Worm (Caenorhabditis elegans) whole organism, mixed stage, embryonic: Measurements from ENCODE around the gene R08C7.12.

Experiments
- M03D4.4 ChIP-seq: sonication (generic microtip); optimal IDR thresholded peaks from 2 replicates; lab custom pipeline; 2017; ENCODE audit warnings: mild to moderate bottlenecking, missing genetic modification characterization, missing compliant biosample characterization
- bed-3 ChIP-seq: fragments of 200-800 bp; sonication (Bioruptor generic); optimal IDR thresholded peaks from 3 replicates; lab custom pipeline; 2018; ENCODE audit warnings: mild to moderate bottlenecking, missing genetic modification characterization, moderate library complexity, missing compliant biosample characterization
- ceh-39 ChIP-seq: fragments of 150-350 bp; optimal IDR thresholded peaks from 2 replicates; lab custom pipeline; 2014; ENCODE audit warnings: missing biosample characterization, missing genetic modification characterization
- ceh-43 ChIP-seq: fragments of 200-800 bp; sonication (Bioruptor generic); optimal IDR thresholded peaks from 2 replicates; lab custom pipeline; 2018; ENCODE audit warnings: mild to moderate bottlenecking, missing genetic modification characterization, moderate library complexity, missing compliant biosample characterization
- ceh-83 ChIP-seq: fragments of 200-800 bp; sonication (Bioruptor generic); optimal IDR thresholded peaks from 2 replicates; lab custom pipeline; 2018; ENCODE audit warnings: mild to moderate bottlenecking, missing genetic modification characterization, missing compliant biosample characterization
- cnd-1 ChIP-seq: fragments of 200-800 bp; sonication (Bioruptor generic); optimal IDR thresholded peaks from 2 replicates; lab custom pipeline; 2018; ENCODE audit warnings: mild to moderate bottlenecking, missing genetic modification characterization, missing compliant biosample characterization
- drap-1 ChIP-seq: fragments of 200-800 bp; sonication (Bioruptor generic); optimal IDR thresholded peaks from 3 replicates; lab custom pipeline; 2018; ENCODE audit warnings: mild to moderate bottlenecking, missing genetic modification characterization, missing compliant biosample characterization
- elt-3 ChIP-seq: fragments of 150-350 bp; optimal IDR thresholded peaks from 2 replicates; lab custom pipeline; 2014; ENCODE audit warnings: missing biosample characterization, missing genetic modification characterization
- ham-2 ChIP-seq: fragments of 200-800 bp; sonication (Bioruptor generic); optimal IDR thresholded peaks from 2 replicates; lab custom pipeline; 2018; ENCODE audit warnings: mild to moderate bottlenecking, missing genetic modification characterization, missing compliant biosample characterization
- hlh-1 ChIP-seq: fragments of 150-350 bp; optimal IDR thresholded peaks from 2 replicates; lab custom pipeline; 2014; ENCODE audit warnings: missing biosample characterization, missing genetic modification reagents, missing genetic modification characterization
- lin-13 ChIP-seq: fragments of 150-350 bp; optimal IDR thresholded peaks from 2 replicates; lab custom pipeline; 2014; ENCODE audit warnings: missing biosample characterization, missing genetic modification characterization
- lsy-2 ChIP-seq: fragments of 150-350 bp; optimal IDR thresholded peaks from 2 replicates; lab custom pipeline; 2014; ENCODE audit warnings: missing biosample characterization, missing genetic modification characterization
- mep-1 ChIP-seq: fragments of 150-350 bp; optimal IDR thresholded peaks from 2 replicates; lab custom pipeline; 2017; ENCODE audit warnings: missing biosample characterization, missing genetic modification reagents, missing genetic modification characterization, inconsistent platforms
- mls-2 ChIP-seq: sonication (generic microtip); optimal IDR thresholded peaks from 2 replicates; lab custom pipeline; 2016; ENCODE audit warnings: mild to moderate bottlenecking, missing genetic modification characterization, moderate library complexity, missing compliant biosample characterization
- nhr-2 ChIP-seq: fragments of 150-350 bp; optimal IDR thresholded peaks from 2 replicates; lab custom pipeline; 2014; ENCODE audit warnings: missing biosample characterization, missing genetic modification characterization
- nhr-237 ChIP-seq: fragments of 150-350 bp; optimal IDR thresholded peaks from 2 replicates; lab custom pipeline; 2014; ENCODE audit warnings: missing biosample characterization, missing genetic modification characterization
- nhr-28 ChIP-seq: fragments of 150-350 bp; optimal IDR thresholded peaks from 2 replicates; lab custom pipeline; 2014; ENCODE audit warnings: missing biosample characterization, missing genetic modification characterization
- nhr-76 ChIP-seq: sonication (generic microtip); optimal IDR thresholded peaks from 2 replicates; lab custom pipeline; 2017; ENCODE audit warnings: missing biosample characterization, missing genetic modification characterization
- pha-4 ChIP-seq: fragments of 150-350 bp; optimal IDR thresholded peaks from 2 replicates; lab custom pipeline; 2018; ENCODE audit warnings: missing biosample characterization, missing genetic modification reagents, missing genetic modification characterization
- sem-2 ChIP-seq: fragments of 200-800 bp; sonication (Bioruptor generic); optimal IDR thresholded peaks from 2 replicates; lab custom pipeline; 2018; ENCODE audit warnings: mild to moderate bottlenecking, missing genetic modification characterization, missing compliant biosample characterization
- snpc-4 ChIP-seq: fragments of 150-350 bp; optimal IDR thresholded peaks from 2 replicates; lab custom pipeline; 2014; ENCODE audit warnings: missing biosample characterization, missing genetic modification characterization
- sptf-1 ChIP-seq: sonication (generic microtip); optimal IDR thresholded peaks from 2 replicates; lab custom pipeline; 2017; ENCODE audit warnings: mild to moderate bottlenecking, missing genetic modification characterization, moderate library complexity, missing compliant biosample characterization
- tbx-8 ChIP-seq: fragments of 200-800 bp; sonication (Bioruptor generic); optimal IDR thresholded peaks from 2 replicates; lab custom pipeline; 2018; ENCODE audit warnings: mild to moderate bottlenecking, missing genetic modification characterization, moderate library complexity, missing compliant biosample characterization
- unc-120 ChIP-seq: sonication (generic microtip); optimal IDR thresholded peaks from 2 replicates; lab custom pipeline; 2017; ENCODE audit warnings: missing genetic modification characterization, missing compliant biosample characterization; ENCODE audit not compliant: poor library complexity, severe bottlenecking
- unc-39 ChIP-seq: fragments of 150-350 bp; optimal IDR thresholded peaks from 2 replicates; lab custom pipeline; 2014; ENCODE audit warnings: missing biosample characterization, missing genetic modification characterization
- unc-62 ChIP-seq: fragments of 150-350 bp; optimal IDR thresholded peaks from 2 replicates; lab custom pipeline; 2014; ENCODE audit warnings: missing biosample characterization, missing genetic modification reagents, missing genetic modification characterization

Gene R08C7.12

DNA sequence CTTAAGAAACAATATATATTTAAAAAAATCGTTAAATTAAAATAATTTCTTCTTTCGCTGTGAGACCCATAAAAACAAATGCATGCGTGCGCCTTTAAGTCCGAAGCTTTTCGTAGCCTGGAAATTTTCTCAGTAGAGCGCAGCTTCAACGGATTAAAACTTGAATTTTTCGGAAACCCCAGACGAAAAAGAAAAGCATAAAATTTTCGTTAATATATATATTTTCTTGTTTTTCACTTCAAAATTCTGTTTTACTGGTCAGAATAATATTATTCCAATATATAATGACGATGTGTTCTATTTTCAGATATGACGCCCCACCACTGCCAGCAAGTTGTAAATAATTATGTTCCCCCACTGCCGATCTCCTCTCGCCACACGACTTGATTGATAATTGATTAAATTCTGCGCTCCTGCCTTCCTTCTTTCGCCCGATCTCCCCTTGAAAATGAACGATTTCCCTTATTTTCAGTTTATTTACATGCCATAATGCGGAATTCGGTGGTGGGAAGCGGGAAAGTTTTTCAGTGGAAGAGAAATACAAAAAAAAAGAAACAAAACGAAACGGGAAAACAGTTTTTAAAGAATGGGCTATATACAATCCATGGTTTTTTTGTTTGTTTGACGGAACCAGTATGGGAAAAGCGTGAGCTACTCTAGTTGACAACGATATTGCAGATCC, 18.6 kb downstream of the R08C7.12 start:
- TF ChIP-seq ceh-83 (GFP tag; lab: Kevin White, UChicago) = peak; percentile 6
- no peak for TF ChIP-seq ceh-43

DNA sequence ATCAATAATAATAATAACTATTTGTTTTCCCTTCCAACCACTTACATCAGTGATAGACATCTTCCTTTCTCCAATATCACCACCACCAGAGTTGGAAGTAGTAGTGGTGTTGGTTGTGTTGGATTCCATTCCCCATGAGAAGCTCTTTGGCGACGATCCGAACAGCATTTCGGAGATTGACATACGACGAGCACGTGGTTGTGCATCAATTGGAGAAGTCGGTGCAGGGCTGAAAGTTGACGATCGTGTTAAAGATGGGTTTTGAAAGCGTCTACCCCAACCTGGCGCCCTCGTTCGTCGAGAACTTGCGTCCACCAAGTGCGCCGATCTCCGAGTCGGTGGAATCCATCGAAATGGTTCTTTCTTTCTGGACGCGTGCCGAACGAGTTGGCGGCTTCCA, 19.5 kb downstream of the R08C7.12 start:
- TF ChIP-seq cnd-1 (tag; lab: Kevin White, UChicago) (no peak), lsy-2 (tag; lab: Kevin White, UChicago) (no peak), ceh-39 (no peak), unc-62 (GFP tag; lab: Kevin White, UChicago) (no peak), ham-2 (GFP tag; lab: Kevin White, UChicago) (no peak), mls-2 (no peak), sem-2 (GFP tag; lab: Kevin White, UChicago) (no peak), lin-13 (tag; lab: Kevin White, UChicago) (no peak), nhr-28 (tag; lab: Kevin White, UChicago) (no peak), elt-3 (tag; lab: Kevin White, UChicago) (no peak)

DNA sequence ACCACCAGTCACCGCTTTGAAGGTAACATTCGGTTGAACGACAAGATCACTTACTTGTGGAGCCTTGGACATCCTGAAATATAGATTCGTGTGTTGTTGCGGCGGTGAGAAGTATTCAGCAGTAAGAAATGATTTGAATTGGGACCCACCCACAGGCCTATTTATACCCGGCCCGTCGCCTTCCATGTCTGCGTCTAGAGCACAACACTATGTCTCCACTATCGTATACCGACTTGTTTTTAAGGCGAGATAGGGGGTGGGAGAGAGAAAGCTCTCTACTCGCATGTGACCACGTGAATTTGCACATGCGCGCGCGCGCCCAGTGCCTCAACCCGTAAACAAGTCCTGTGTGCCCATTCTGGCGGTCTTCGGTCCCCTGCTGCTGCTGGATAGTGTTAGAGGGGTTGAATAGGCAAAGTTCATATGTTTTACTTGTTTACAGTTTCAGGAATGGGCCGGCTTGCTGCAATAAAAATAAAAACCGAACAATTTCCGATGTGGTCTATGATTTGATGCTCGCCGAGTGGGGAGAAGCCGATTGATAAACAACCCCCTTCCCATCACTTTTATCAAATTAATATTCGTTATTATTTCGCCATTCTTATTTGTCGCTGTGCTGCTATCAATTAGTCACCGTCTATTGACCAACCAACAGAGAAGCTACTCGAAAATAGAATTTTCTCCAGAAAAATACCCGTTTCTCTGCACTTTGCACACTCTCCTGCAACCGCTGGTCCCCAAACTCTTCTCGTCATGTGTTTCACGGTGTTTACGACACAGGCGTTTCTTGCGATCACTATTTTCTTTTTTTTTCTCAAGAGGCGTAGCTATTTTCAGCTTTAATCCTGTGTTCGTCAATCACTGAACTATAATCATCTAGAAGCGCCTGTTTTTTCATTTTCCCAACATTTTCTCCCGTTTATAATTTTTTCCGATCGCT, 20.5 kb downstream of the R08C7.12 start:
- TF ChIP-seq sptf-1 (tag; lab: Kevin White, UChicago) (no peak), unc-120 (no peak), nhr-237 (tag; lab: Kevin White, UChicago) (no peak), unc-39 (no peak), elt-3 (tag; lab: Kevin White, UChicago) (no peak), nhr-28 (tag; lab: Kevin White, UChicago) (no peak), hlh-1 (tag; lab: Kevin White, UChicago) (peak; percentile 45), drap-1 (GFP tag; lab: Kevin White, UChicago) (peak; percentile 30), M03D4.4 (tag; lab: Kevin White, UChicago) (no peak), mep-1 (tag; lab: Kevin White, UChicago) (no peak), sem-2 (GFP tag; lab: Kevin White, UChicago) (peak; percentile 5), pha-4 (peak; percentile 50), snpc-4 (no peak), nhr-76 (no peak)
- TF ChIP-seq, all 35 proteins: peak for 4

DNA sequence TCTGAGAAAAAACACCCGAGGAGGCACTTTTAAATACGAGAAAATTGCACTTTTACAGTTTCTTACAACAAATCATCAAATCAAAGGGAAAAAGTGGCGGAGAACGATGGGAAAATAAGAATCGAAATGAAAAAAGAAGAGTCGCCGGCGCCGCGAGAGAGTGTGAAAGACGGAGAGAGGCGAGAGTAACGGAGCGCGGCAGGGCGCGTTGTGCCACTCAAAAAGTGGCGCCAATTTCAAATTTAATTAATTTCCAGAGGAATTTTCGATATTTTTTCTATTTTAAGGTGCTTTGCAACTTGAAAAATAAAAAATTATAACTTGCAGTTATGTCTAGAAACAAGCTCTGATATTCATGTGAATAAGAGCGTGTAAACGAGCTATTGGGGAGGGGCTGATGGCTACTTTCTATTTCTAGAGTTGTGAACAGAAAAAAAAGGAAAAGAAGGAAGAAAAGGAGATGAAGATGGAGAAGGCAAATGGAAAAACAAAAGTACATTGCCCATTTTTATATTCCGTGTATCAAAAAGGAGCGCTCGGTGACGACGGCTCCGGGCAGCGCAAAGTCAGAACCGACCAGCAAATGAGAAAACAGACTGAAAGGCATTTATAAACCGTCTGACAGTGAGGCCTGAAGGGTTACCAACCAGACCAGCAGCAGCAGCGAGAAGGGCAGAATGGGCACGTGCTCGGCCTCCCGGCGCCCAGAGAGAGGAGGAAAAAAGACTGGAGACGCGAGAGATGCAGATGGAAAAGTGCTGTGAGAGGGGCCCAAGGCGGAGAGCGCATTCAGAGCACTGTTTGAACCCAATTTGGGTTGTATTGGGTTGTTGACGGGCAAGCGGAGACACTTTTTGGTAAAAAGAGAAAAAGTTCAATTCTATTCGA, 21.6 kb downstream of the R08C7.12 start:
- TF ChIP-seq elt-3 (tag; lab: Kevin White, UChicago) (no peak), ceh-39 (no peak), tbx-8 (GFP tag; lab: Kevin White, UChicago) (no peak), nhr-28 (tag; lab: Kevin White, UChicago) (no peak), lin-13 (tag; lab: Kevin White, UChicago) (no peak), sem-2 (GFP tag; lab: Kevin White, UChicago) (no peak), ceh-43 (no peak), ceh-83 (GFP tag; lab: Kevin White, UChicago) (no peak), nhr-76 (no peak), nhr-2 (tag; lab: Kevin White, UChicago) (no peak), bed-3 (GFP tag; lab: Kevin White, UChicago) (no peak), cnd-1 (tag; lab: Kevin White, UChicago) (no peak), drap-1 (GFP tag; lab: Kevin White, UChicago) (no peak)
- TF ChIP-seq, all 35 proteins: peak for 0
